Fruit fly (Drosophila melanogaster) whole organism, embryonic: ENCODE measurements around the gene Cnot4.

Experiments used
- Blimp-1 ChIP-seq: fragments of 200-800 bp; sonication (Bioruptor generic); optimal IDR thresholded peaks from 3 replicates; lab custom pipeline; 2018; ENCODE audit warnings: missing biosample characterization, missing genetic modification characterization, mild to moderate bottlenecking, moderate library complexity, missing genetic modification reagents
- CG11456 ChIP-seq: fragments of 200-800 bp; sonication (Bioruptor generic); IDR thresholded peaks from 3 replicates; pipeline ENCODE4 v1.3.6; 2022; ENCODE audit warnings: missing biosample characterization, missing genetic modification characterization
- CG11723 ChIP-seq: fragments of 200-800 bp; sonication (Bioruptor generic); optimal IDR thresholded peaks from 2 replicates; lab custom pipeline; 2017; ENCODE audit warnings: missing biosample characterization, mild to moderate bottlenecking, missing genetic modification characterization
- CG1233 ChIP-seq: fragments of 200-800 bp; sonication (Bioruptor generic); optimal IDR thresholded peaks from 4 replicates; lab custom pipeline; 2018; ENCODE audit warnings: missing biosample characterization, mild to moderate bottlenecking, missing genetic modification characterization
- CG13123 ChIP-seq: fragments of 200-800 bp; sonication (Bioruptor generic); optimal IDR thresholded peaks from 2 replicates; lab custom pipeline; 2016; ENCODE audit warnings: missing biosample characterization, missing genetic modification characterization
- CG16779 ChIP-seq: fragments of 200-800 bp; sonication (Bioruptor generic); IDR thresholded peaks from 2 replicates; pipeline ENCODE4 v1.3.6; 2022; ENCODE audit warnings: missing biosample characterization, missing genetic modification characterization
- CG16813 ChIP-seq: fragments of 200-800 bp; sonication (Bioruptor generic); IDR thresholded peaks from 3 replicates; pipeline ENCODE4 v1.3.6; 2022; ENCODE audit warnings: missing biosample characterization, missing genetic modification characterization; ENCODE audit not compliant: partially characterized antibody
- CG17385 ChIP-seq: fragments of 200-800 bp; sonication (Bioruptor generic); optimal IDR thresholded peaks from 3 replicates; lab custom pipeline; 2018; ENCODE audit warnings: missing biosample characterization, mild to moderate bottlenecking, missing genetic modification characterization
- CG17802 ChIP-seq: fragments of 200-800 bp; sonication (Bioruptor generic); optimal IDR thresholded peaks from 2 replicates; lab custom pipeline; 2018; ENCODE audit warnings: missing biosample characterization, mild to moderate bottlenecking, missing genetic modification characterization, moderate library complexity
- CG18476 ChIP-seq: fragments of 200-800 bp; sonication (Bioruptor generic); optimal IDR thresholded peaks from 2 replicates; lab custom pipeline; 2016; ENCODE audit warnings: missing biosample characterization, mild to moderate bottlenecking, missing genetic modification characterization
- CG2678 ChIP-seq: fragments of 200-800 bp; sonication (Bioruptor generic); optimal IDR thresholded peaks from 3 replicates; lab custom pipeline; 2019; ENCODE audit warnings: missing biosample characterization, mild to moderate bottlenecking, missing genetic modification characterization, moderate library complexity
- CG32767 ChIP-seq: fragments of 200-800 bp; sonication (Bioruptor generic); IDR thresholded peaks from 2 replicates; pipeline ENCODE4 v1.3.6; 2022; ENCODE audit warnings: missing biosample characterization, missing genetic modification characterization
- CG32772 ChIP-seq: fragments of 200-800 bp; sonication (Bioruptor generic); IDR thresholded peaks from 2 replicates; pipeline ENCODE4 v1.3.6; 2022; ENCODE audit warnings: missing biosample characterization, missing genetic modification characterization
- CG7357 ChIP-seq: fragments of 200-800 bp; sonication (Bioruptor generic); IDR thresholded peaks from 3 replicates; pipeline ENCODE4 v1.3.6; 2022; ENCODE audit warnings: missing biosample characterization, missing genetic modification characterization
- CG8089 ChIP-seq: fragments of 200-800 bp; sonication (Bioruptor generic); optimal IDR thresholded peaks from 3 replicates; lab custom pipeline; 2016; ENCODE audit warnings: missing biosample characterization, missing genetic modification characterization
- CG8281 ChIP-seq: fragments of 200-800 bp; sonication (Bioruptor generic); optimal IDR thresholded peaks from 2 replicates; lab custom pipeline; 2018; ENCODE audit warnings: missing biosample characterization, mild to moderate bottlenecking, missing genetic modification characterization, moderate library complexity
- CkIIα-i1 ChIP-seq: fragments of 200-800 bp; sonication (Bioruptor generic); IDR thresholded peaks from 2 replicates; pipeline ENCODE4 v1.3.6; 2022; ENCODE audit warnings: missing biosample characterization, missing genetic modification characterization
- Dbx ChIP-seq: fragments of 200-800 bp; sonication (Bioruptor generic); IDR thresholded peaks from 3 replicates; pipeline ENCODE4 v1.3.6; 2022; ENCODE audit warnings: missing biosample characterization, missing genetic modification characterization
- Dip3 ChIP-seq: fragments of 200-800 bp; sonication (Bioruptor generic); optimal IDR thresholded peaks from 3 replicates; lab custom pipeline; 2016; ENCODE audit warnings: missing biosample characterization, missing genetic modification characterization
- GATAe ChIP-seq: fragments of 200-800 bp; sonication (Bioruptor generic); conservative IDR thresholded peaks from 2 replicates; pipeline ENCODE4 v1.3.6; 2022; ENCODE audit warnings: missing biosample characterization, missing genetic modification characterization
- HLH4C ChIP-seq: fragments of 200-800 bp; sonication (Bioruptor generic); IDR thresholded peaks from 3 replicates; pipeline ENCODE4 v1.3.6; 2022; ENCODE audit warnings: missing biosample characterization, missing genetic modification characterization; ENCODE audit not compliant: partially characterized antibody
- MBD-R2 ChIP-seq: fragments of 200-800 bp; sonication (Bioruptor generic); IDR thresholded peaks from 2 replicates; pipeline ENCODE4 v1.3.6; 2022; ENCODE audit warnings: missing biosample characterization, missing genetic modification characterization
- Med ChIP-seq: fragments of 200-800 bp; sonication (Bioruptor generic); peaks from one replicate; lab custom pipeline; 2016; ENCODE audit warnings: missing biosample characterization, missing genetic modification characterization, mild to moderate bottlenecking, inconsistent platforms, moderate library complexity
- Myb ChIP-seq: fragments of 200-800 bp; sonication (Bioruptor generic); optimal IDR thresholded peaks from 2 replicates; lab custom pipeline; 2016; ENCODE audit warnings: missing biosample characterization, missing genetic modification characterization
- Neu2 ChIP-seq: fragments of 200-800 bp; sonication (Bioruptor generic); optimal IDR thresholded peaks from 3 replicates; lab custom pipeline; 2016; ENCODE audit warnings: missing biosample characterization, missing genetic modification characterization, borderline replicate concordance
- Opbp ChIP-seq: fragments of 200-800 bp; sonication (Bioruptor generic); IDR thresholded peaks from 3 replicates; pipeline ENCODE4 v1.3.6; 2022; ENCODE audit warnings: missing biosample characterization, missing genetic modification characterization; ENCODE audit not compliant: partially characterized antibody
- Ravus ChIP-seq: fragments of 200-800 bp; sonication (Bioruptor generic); IDR thresholded peaks from 2 replicates; pipeline ENCODE4 v1.3.6; 2022; ENCODE audit warnings: missing biosample characterization, missing genetic modification characterization
- Sox102F ChIP-seq: fragments of 200-800 bp; sonication (Bioruptor generic); optimal IDR thresholded peaks from 2 replicates; lab custom pipeline; 2018; ENCODE audit warnings: missing biosample characterization, mild to moderate bottlenecking, missing genetic modification characterization, moderate library complexity
- YL-1 ChIP-seq: fragments of 200-800 bp; sonication (Bioruptor generic); optimal IDR thresholded peaks from 3 replicates; lab custom pipeline; 2017; ENCODE audit warnings: missing biosample characterization, mild to moderate bottlenecking, missing genetic modification characterization
- ap ChIP-seq: fragments of 200-800 bp; sonication (Bioruptor generic); IDR thresholded peaks from 2 replicates; pipeline ENCODE4 v1.3.6; 2022; ENCODE audit warnings: missing biosample characterization, missing genetic modification characterization
- bcd ChIP-seq: fragments of 200-800 bp; sonication (Bioruptor generic); optimal IDR thresholded peaks from 2 replicates; lab custom pipeline; 2017; ENCODE audit warnings: missing biosample characterization, mild to moderate bottlenecking, missing genetic modification characterization
- cas ChIP-seq: fragments of 200-800 bp; sonication (Bioruptor generic); IDR thresholded peaks from 2 replicates; pipeline ENCODE4 v1.3.6; 2022; ENCODE audit warnings: missing biosample characterization, missing genetic modification characterization
- caup ChIP-seq: fragments of 200-800 bp; sonication (Bioruptor generic); optimal IDR thresholded peaks from 3 replicates; lab custom pipeline; 2017; ENCODE audit warnings: missing biosample characterization, mild to moderate bottlenecking, missing genetic modification characterization, moderate library complexity; ENCODE audit not compliant: severe bottlenecking
- da ChIP-seq: fragments of 200-800 bp; sonication (Bioruptor generic); optimal IDR thresholded peaks from 2 replicates; lab custom pipeline; 2016; ENCODE audit warnings: missing biosample characterization, missing genetic modification characterization
- danr ChIP-seq: fragments of 200-800 bp; sonication (Bioruptor generic); IDR thresholded peaks from 2 replicates; pipeline ENCODE4 v1.3.6; 2022; ENCODE audit warnings: missing biosample characterization, missing genetic modification characterization
- dm ChIP-seq: fragments of 200-800 bp; sonication (Bioruptor generic); optimal IDR thresholded peaks from 3 replicates; lab custom pipeline; 2016; ENCODE audit warnings: missing biosample characterization, missing genetic modification characterization
- grau ChIP-seq: fragments of 200-800 bp; optimal IDR thresholded peaks from 3 replicates; lab custom pipeline; 2019; ENCODE audit warnings: missing biosample characterization, mild to moderate bottlenecking, missing genetic modification characterization, moderate library complexity
- h ChIP-seq: fragments of >200 bp; optimal IDR thresholded peaks from 2 replicates; lab custom pipeline; 2017
- ind ChIP-seq: fragments of 200-800 bp; sonication (Bioruptor generic); optimal IDR thresholded peaks from 3 replicates; lab custom pipeline; 2016; ENCODE audit warnings: missing biosample characterization, missing genetic modification characterization
- jumu ChIP-seq: fragments of 200-800 bp; sonication (Bioruptor generic); optimal IDR thresholded peaks from 3 replicates; lab custom pipeline; 2016; ENCODE audit warnings: missing biosample characterization, missing genetic modification characterization
- lmd ChIP-seq: fragments of 200-800 bp; sonication (Bioruptor generic); IDR thresholded peaks from 2 replicates; pipeline ENCODE4 v1.3.6; 2022; ENCODE audit warnings: missing biosample characterization, missing genetic modification characterization
- luna ChIP-seq: fragments of 200-800 bp; sonication (Bioruptor generic); optimal IDR thresholded peaks from 2 replicates; lab custom pipeline; 2016; ENCODE audit warnings: missing biosample characterization, missing genetic modification characterization
- pum ChIP-seq: fragments of 200-800 bp; sonication (Bioruptor generic); optimal IDR thresholded peaks from 2 replicates; lab custom pipeline; 2016; ENCODE audit warnings: missing biosample characterization, missing genetic modification characterization
- rib ChIP-seq: fragments of 200-800 bp; sonication (Bioruptor generic); IDR thresholded peaks from 2 replicates; pipeline ENCODE4 v1.3.6; 2022; ENCODE audit warnings: missing biosample characterization, missing genetic modification characterization
- trh ChIP-seq: fragments of 200-800 bp; sonication (Bioruptor generic); optimal IDR thresholded peaks from 2 replicates; lab custom pipeline; 2016; ENCODE audit warnings: missing biosample characterization, missing genetic modification characterization
- twi ChIP-seq: fragments of 200-800 bp; optimal IDR thresholded peaks from 2 replicates; lab custom pipeline; 2019; ENCODE audit warnings: missing biosample characterization, mild to moderate bottlenecking, missing genetic modification characterization, moderate library complexity
- unc-4 ChIP-seq: fragments of 200-800 bp; sonication (Bioruptor generic); IDR thresholded peaks from 2 replicates; pipeline ENCODE4 v1.3.6; 2022; ENCODE audit warnings: missing biosample characterization, missing genetic modification characterization; ENCODE audit not compliant: partially characterized antibody
- zen ChIP-seq: fragments of 200-800 bp; sonication (Bioruptor generic); optimal IDR thresholded peaks from 3 replicates; lab custom pipeline; 2018; ENCODE audit warnings: missing biosample characterization, mild to moderate bottlenecking, missing genetic modification characterization, moderate library complexity
- zfh2 ChIP-seq: fragments of 200-800 bp; sonication (Bioruptor generic); optimal IDR thresholded peaks from 2 replicates; lab custom pipeline; 2016; ENCODE audit warnings: missing biosample characterization, missing genetic modification characterization

The Cnot4 gene

DNA sequence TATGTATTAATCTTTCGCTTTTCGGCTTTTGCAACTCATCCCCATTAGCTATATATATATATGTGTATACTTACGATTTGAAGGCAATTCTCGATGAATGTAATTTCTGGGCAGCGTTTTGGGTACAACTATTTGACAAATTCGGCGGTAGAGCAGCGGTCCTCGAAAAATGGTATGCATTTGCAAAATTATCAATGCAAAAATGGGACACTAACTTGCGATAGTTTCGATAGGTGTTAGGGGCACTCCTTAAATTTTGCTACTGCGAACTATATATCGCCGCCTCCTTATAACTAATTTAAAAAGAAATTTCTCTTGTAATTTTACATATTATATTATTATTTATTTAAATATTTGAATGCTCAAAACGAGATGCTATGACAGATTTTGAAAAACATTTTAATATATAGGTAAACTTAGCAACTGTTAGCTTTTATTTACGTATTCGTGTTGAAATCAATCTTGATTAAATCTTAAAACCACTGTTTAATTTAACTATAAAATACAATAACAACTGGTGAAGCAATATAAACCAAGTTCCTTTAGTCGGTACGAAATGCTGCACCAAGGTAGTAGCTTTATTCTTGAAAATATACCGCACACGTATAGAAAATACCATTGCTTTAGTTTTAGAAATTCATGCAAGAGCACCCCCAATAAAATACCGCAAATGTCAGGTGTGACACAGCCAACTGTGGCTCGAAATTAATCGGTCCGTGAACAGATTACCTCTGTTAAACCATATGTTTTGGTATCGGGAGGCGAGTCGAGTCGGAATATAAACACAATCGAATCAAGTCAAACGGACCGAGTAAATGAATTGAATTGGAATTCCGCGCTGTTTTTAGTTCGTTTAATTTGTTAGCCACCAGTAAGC, 17.0 kb downstream of the Cnot4 start, which contains the start of the genes CG5355 and Klp31E (continued):
- TF ChIP-seq CG32767 (GFP tag; lab: Robert Waterston, UW) (0 out of 2 replicates have a peak, but pooled peaks have one; percentile 25), caup (GFP tag; lab: Kevin White, UChicago) (peak; percentile 61), zfh2 (peak; percentile 56), CG16779 (GFP tag; lab: Robert Waterston, UW) (no peak), grau (tag; lab: Kevin White, UChicago) (peak; percentile 79), luna (GFP tag; lab: Kevin White, UChicago) (no peak), Sox102F (GFP tag; lab: Kevin White, UChicago) (no peak), CG32772 (GFP tag; lab: Robert Waterston, UW) (0 out of 2 replicates have a peak, but pooled peaks have one; percentile 4), Dbx (GFP tag; lab: Robert Waterston, UW) (peak; percentile 58; the same call in 1 of the 3 replicates), MBD-R2 (GFP tag; lab: Robert Waterston, UW) (peak; percentile 72), CkIIα-i1 (GFP tag; lab: Robert Waterston, UW) (no peak), CG16813 (GFP tag; lab: Robert Waterston, UW) (peak; percentile 68), CG17385 (GFP tag; lab: Kevin White, UChicago) (peak; percentile 47), pum (GFP tag; lab: Kevin White, UChicago) (peak; percentile 58), danr (GFP tag; lab: Robert Waterston, UW) (no peak), dm (GFP tag; lab: Kevin White, UChicago) (peak; percentile 18), CG8089 (GFP tag; lab: Kevin White, UChicago) (no peak), CG1233 (GFP tag; lab: Kevin White, UChicago) (peak; percentile 62), unc-4 (GFP tag; lab: Robert Waterston, UW) (peak; percentile 65), jumu (GFP tag; lab: Kevin White, UChicago) (peak; percentile 57), CG18476 (GFP tag; lab: Kevin White, UChicago) (peak; percentile 33), Neu2 (GFP tag; lab: Kevin White, UChicago) (peak; percentile 87), CG13123 (peak; percentile 2), Med (GFP tag; lab: Kevin White, UChicago) (peak; percentile 84), CG8281 (tag; lab: Kevin White, UChicago) (no peak), Opbp (peak; percentile 71; the same call in 2 of the 3 replicates), Ravus (no peak), ind (GFP tag; lab: Kevin White, UChicago) (peak; percentile 55), GATAe (GFP tag; lab: Robert Waterston, UW) (no peak), ap (GFP tag; lab: Robert Waterston, UW) (no peak), CG11723 (GFP tag; lab: Kevin White, UChicago) (peak; percentile 49), zen (peak; percentile 71), Dip3 (GFP tag; lab: Kevin White, UChicago) (peak; percentile 46), rib (peak; percentile 40; the same call in 1 of the 2 replicates), CG7357 (GFP tag; lab: Robert Waterston, UW) (peak; percentile 49; the same call in 1 of the 3 replicates), Myb (GFP tag; lab: Kevin White, UChicago) (peak; percentile 11), bcd (GFP tag; lab: Kevin White, UChicago) (peak; percentile 72), CG2678 (tag; lab: Kevin White, UChicago) (no peak), da (GFP tag; lab: Kevin White, UChicago) (peak; percentile 41), HLH4C (GFP tag; lab: Robert Waterston, UW) (peak; percentile 65), lmd (GFP tag; lab: Robert Waterston, UW) (peak; percentile 52), CG17802 (peak; percentile 94), twi (tag; lab: Kevin White, UChicago) (peak; percentile 69), trh (GFP tag; lab: Kevin White, UChicago) (peak; percentile 13), YL-1 (GFP tag; lab: Kevin White, UChicago) (peak; percentile 41), h (lab: Kevin White, UChicago) (no peak), Blimp-1 (GFP tag; lab: Kevin White, UChicago) (no peak), CG11456 (GFP tag; lab: Robert Waterston, UW) (0 out of 3 replicates have a peak, but pooled peaks have one; percentile 42), cas (GFP tag; lab: Robert Waterston, UW) (no peak)
